Worm (Caenorhabditis elegans) whole organism, young adult: Measurements from ENCODE around the gene srbc-63.

Experiments used
- C06A6.2 ChIP-seq: fragments of 200-800 bp; sonication (Bioruptor generic); conservative IDR thresholded peaks from 2 replicates; pipeline ENCODE4 v1.3.6; 2022; ENCODE audit warnings: missing genetic modification characterization, missing compliant biosample characterization
- F23B12.7 ChIP-seq: sonication (generic microtip); optimal IDR thresholded peaks from 2 replicates; lab custom pipeline; 2017; ENCODE audit warnings: missing genetic modification characterization, mild to moderate bottlenecking, missing compliant biosample characterization, antibody characterized with exemption, moderate library complexity; ENCODE audit not compliant: insufficient read depth
- F33H1.4 ChIP-seq: fragments of 200-800 bp; sonication (Bioruptor generic); IDR thresholded peaks from 2 replicates; pipeline ENCODE4 v1.3.6; 2022; ENCODE audit warnings: missing genetic modification reagents, missing genetic modification characterization, missing compliant biosample characterization
- Y53G8AR.9 ChIP-seq: fragments of 200-800 bp; sonication (Bioruptor generic); conservative IDR thresholded peaks from 2 replicates; pipeline ENCODE4 v1.3.6; 2022; ENCODE audit warnings: missing genetic modification reagents, missing genetic modification characterization, missing compliant biosample characterization
- ama-1 ChIP-seq, 3 experiments: fragments of 150-350 bp in 1 of 3; sonication (generic microtip) in 2 of 3; optimal IDR thresholded peaks; 2 replicates each; lab custom pipeline; 2014 to 2018; ENCODE audit warnings: missing biosample characterization in 2 of 3, missing genetic modification characterization in 2 of 3, missing genetic modification reagents in 2 of 3
- attf-3 ChIP-seq: fragments of 200-800 bp; sonication (Bioruptor generic); conservative IDR thresholded peaks from 2 replicates; pipeline ENCODE4 v1.3.6; 2022; ENCODE audit warnings: missing genetic modification reagents, missing genetic modification characterization, missing compliant biosample characterization
- bed-1 ChIP-seq: fragments of 200-800 bp; sonication (Bioruptor generic); IDR thresholded peaks from 2 replicates; pipeline ENCODE4 v1.3.6; 2022; ENCODE audit warnings: missing genetic modification reagents, missing genetic modification characterization, missing compliant biosample characterization
- cebp-2 ChIP-seq: fragments of 200-800 bp; sonication (Bioruptor generic); IDR thresholded peaks from 2 replicates; pipeline ENCODE4 v1.3.6; 2022; ENCODE audit warnings: missing genetic modification characterization, missing compliant biosample characterization
- ceh-58 ChIP-seq: fragments of 200-800 bp; sonication (Bioruptor generic); IDR thresholded peaks from 2 replicates; pipeline ENCODE4 v1.3.6; 2022; ENCODE audit warnings: missing genetic modification characterization, missing compliant biosample characterization
- ceh-79 ChIP-seq: sonication (generic microtip); optimal IDR thresholded peaks from 2 replicates; lab custom pipeline; 2017; ENCODE audit warnings: mild to moderate bottlenecking, missing genetic modification characterization, missing compliant biosample characterization
- ekl-4 ChIP-seq: fragments of 200-800 bp; sonication (Bioruptor generic); IDR thresholded peaks from 2 replicates; pipeline ENCODE4 v1.3.6; 2022; ENCODE audit warnings: missing genetic modification reagents, missing genetic modification characterization, missing compliant biosample characterization
- hrde-1 ChIP-seq: sonication (generic microtip); optimal IDR thresholded peaks from 2 replicates; lab custom pipeline; 2016; ENCODE audit warnings: missing genetic modification characterization, mild to moderate bottlenecking, missing compliant biosample characterization, moderate library complexity, missing genotype, missing genetic modification reagents, borderline replicate concordance
- lag-1 ChIP-seq: fragments of 200-800 bp; sonication (Bioruptor generic); IDR thresholded peaks from 2 replicates; pipeline ENCODE4 v1.3.6; 2022; ENCODE audit warnings: missing genetic modification reagents, missing genetic modification characterization, missing compliant biosample characterization
- let-526 ChIP-seq: fragments of 200-800 bp; sonication (Bioruptor generic); IDR thresholded peaks from 2 replicates; pipeline ENCODE4 v1.3.6; 2022; ENCODE audit warnings: missing genetic modification reagents, missing genetic modification characterization, missing compliant biosample characterization
- lin-35 ChIP-seq, 3 experiments: fragments of 150-350 bp in 2 of 3; sonication (generic microtip) in 1 of 3; optimal IDR thresholded peaks; 2 replicates each; lab custom pipeline; 2014 to 2018; ENCODE audit warnings: missing biosample characterization in 3 of 3, missing genetic modification characterization in 3 of 3, missing genetic modification reagents in 3 of 3
- lin-54 ChIP-seq: fragments of 200-800 bp; sonication (Bioruptor generic); optimal IDR thresholded peaks from 2 replicates; lab custom pipeline; 2018; ENCODE audit warnings: mild to moderate bottlenecking, missing genetic modification characterization, missing compliant biosample characterization
- madf-6 ChIP-seq: fragments of 200-800 bp; sonication (Bioruptor generic); IDR thresholded peaks from 2 replicates; pipeline ENCODE4 v1.3.6; 2022; ENCODE audit warnings: missing genetic modification reagents, missing genetic modification characterization, missing compliant biosample characterization
- mcd-1 ChIP-seq: fragments of 200-800 bp; sonication (Bioruptor generic); IDR thresholded peaks from 2 replicates; pipeline ENCODE4 v1.3.6; 2022; ENCODE audit warnings: missing genetic modification reagents, missing genetic modification characterization, missing compliant biosample characterization
- mes-4 ChIP-seq: sonication (generic microtip); optimal IDR thresholded peaks from 2 replicates; lab custom pipeline; 2016; ENCODE audit warnings: missing genotype, missing genetic modification characterization, missing compliant biosample characterization
- mxl-1 ChIP-seq: sonication (generic microtip); optimal IDR thresholded peaks from 2 replicates; lab custom pipeline; 2016; ENCODE audit warnings: missing genetic modification characterization, missing compliant biosample characterization
- nhr-179 ChIP-seq: sonication (generic microtip); optimal IDR thresholded peaks from 2 replicates; lab custom pipeline; 2016; ENCODE audit warnings: mild to moderate bottlenecking, missing genetic modification characterization, missing compliant biosample characterization
- nhr-80 ChIP-seq: sonication (generic microtip); optimal IDR thresholded peaks from 2 replicates; lab custom pipeline; 2016; ENCODE audit warnings: missing genetic modification characterization, missing compliant biosample characterization
- nhr-90 ChIP-seq: sonication (generic microtip); optimal IDR thresholded peaks from 2 replicates; lab custom pipeline; 2016; ENCODE audit warnings: missing genotype, mild to moderate bottlenecking, missing genetic modification characterization, missing compliant biosample characterization
- rcor-1 ChIP-seq: fragments of 200-800 bp; sonication (Bioruptor generic); IDR thresholded peaks from 2 replicates; pipeline ENCODE4 v1.3.6; 2022; ENCODE audit warnings: missing genetic modification reagents, missing genetic modification characterization, missing compliant biosample characterization
- rec-8 ChIP-seq, 2 experiments: sonication (generic microtip); optimal IDR thresholded peaks; 2 replicates each; lab custom pipeline; 2016; ENCODE audit warnings: mild to moderate bottlenecking in 2 of 2, missing genetic modification characterization in 2 of 2, missing genetic modification reagents in 2 of 2, missing genotype in 2 of 2, missing biosample characterization in 1 of 2, missing compliant biosample characterization in 1 of 2, moderate library complexity in 1 of 2
- snpc-1.1 ChIP-seq: sonication (generic microtip); optimal IDR thresholded peaks from 2 replicates; lab custom pipeline; 2017; ENCODE audit warnings: missing genetic modification characterization, mild to moderate bottlenecking, missing compliant biosample characterization, antibody characterized with exemption, moderate library complexity, missing genotype, missing genetic modification reagents; ENCODE audit not compliant: insufficient read depth
- tbx-9 ChIP-seq: sonication (generic microtip); optimal IDR thresholded peaks from 2 replicates; lab custom pipeline; 2016; ENCODE audit warnings: borderline replicate concordance, missing genetic modification characterization, inconsistent platforms, missing compliant biosample characterization
- tlf-1 ChIP-seq: fragments of 200-800 bp; sonication (Bioruptor generic); optimal IDR thresholded peaks from 2 replicates; lab custom pipeline; 2018; ENCODE audit warnings: mild to moderate bottlenecking, missing genetic modification characterization, missing compliant biosample characterization
- unc-130 ChIP-seq: sonication (generic microtip); optimal IDR thresholded peaks from 2 replicates; lab custom pipeline; 2016; ENCODE audit warnings: missing genetic modification reagents, missing genetic modification characterization, missing compliant biosample characterization
- zim-3 ChIP-seq: sonication (generic microtip); optimal IDR thresholded peaks from 2 replicates; lab custom pipeline; 2017; ENCODE audit warnings: mild to moderate bottlenecking, missing genetic modification characterization, moderate library complexity, missing compliant biosample characterization
- ztf-22 ChIP-seq: fragments of 200-800 bp; sonication (Bioruptor generic); optimal IDR thresholded peaks from 2 replicates; lab custom pipeline; 2018; ENCODE audit warnings: mild to moderate bottlenecking, missing genetic modification characterization, moderate library complexity, missing compliant biosample characterization
- ztf-26 ChIP-seq: sonication (generic microtip); optimal IDR thresholded peaks from 2 replicates; lab custom pipeline; 2017; ENCODE audit warnings: missing genetic modification characterization, missing compliant biosample characterization
- ztf-28 ChIP-seq: fragments of 200-800 bp; sonication (Bioruptor generic); IDR thresholded peaks from 2 replicates; pipeline ENCODE4 v1.3.6; 2022; ENCODE audit warnings: missing genetic modification reagents, missing genetic modification characterization, missing compliant biosample characterization
- ztf-6 ChIP-seq: fragments of 200-800 bp; sonication (Bioruptor generic); IDR thresholded peaks from 2 replicates; pipeline ENCODE4 v1.3.6; 2022; ENCODE audit warnings: missing genetic modification reagents, missing genetic modification characterization, missing compliant biosample characterization

The srbc-63 gene

DNA sequence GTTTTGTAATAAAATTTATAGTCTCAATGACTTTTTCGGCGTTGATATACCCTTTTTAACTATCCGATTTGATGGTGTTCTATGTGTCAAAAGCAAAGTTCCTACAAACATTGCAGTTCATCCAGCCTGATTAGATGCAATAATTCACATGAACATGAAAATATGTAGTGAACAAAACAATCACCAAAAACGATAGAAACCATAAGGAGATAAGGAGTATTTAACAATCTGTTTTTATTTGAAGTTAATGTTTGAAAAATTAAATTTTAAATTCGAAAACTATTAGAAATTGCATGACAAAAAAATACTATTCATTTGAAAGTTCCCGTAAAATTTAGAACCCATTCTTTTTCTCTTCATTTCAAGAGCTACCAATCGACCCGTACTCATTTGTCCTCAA lies 14.4 kb upstream of the srbc-63 start, which contains the start of gene fbxa-209:
Gene fbxa-209, minus strand, starts transcription at position 101 of the 400 bp plus-strand sequence.
- TF ChIP-seq ekl-4 (GFP tag; lab: Robert Waterston, UW) = no peak
- no peak for TF ChIP-seq F33H1.4 (GFP tag; lab: Robert Waterston, UW)
- no peak for TF ChIP-seq ztf-26 (tag; lab: Kevin White, UChicago)
- TF ChIP-seq F23B12.7 (tag; lab: Kevin White, UChicago) = no peak
- no peak for TF ChIP-seq mxl-1 (tag; lab: Kevin White, UChicago)
- no peak for TF ChIP-seq tbx-9 (tag; lab: Kevin White, UChicago)
- no peak for TF ChIP-seq unc-130 (GFP tag; lab: Kevin White, UChicago)
- no peak for TF ChIP-seq ztf-28 (GFP tag; lab: Robert Waterston, UW)
- no peak for TF ChIP-seq ama-1 (optimal IDR thresholded peaks at IDR 0.05; lab: Kevin White, UChicago)
- no peak for TF ChIP-seq ama-1 (GFP tag; optimal IDR thresholded peaks at IDR 0.05; lab: Kevin White, UChicago)
- TF ChIP-seq ceh-79 (tag; lab: Kevin White, UChicago) = no peak
- no peak for TF ChIP-seq ceh-58
- TF ChIP-seq lin-54 (GFP tag; lab: Kevin White, UChicago) = no peak
- TF ChIP-seq let-526 (GFP tag; lab: Robert Waterston, UW) = no peak
- no peak for TF ChIP-seq C06A6.2 (GFP tag; lab: Robert Waterston, UW)
- no peak for TF ChIP-seq madf-6
- TF ChIP-seq tlf-1 (GFP tag; lab: Kevin White, UChicago) = no peak
- no peak for TF ChIP-seq rec-8 (tag; optimal IDR thresholded peaks at IDR 0.05; lab: Kevin White, UChicago)

DNA sequence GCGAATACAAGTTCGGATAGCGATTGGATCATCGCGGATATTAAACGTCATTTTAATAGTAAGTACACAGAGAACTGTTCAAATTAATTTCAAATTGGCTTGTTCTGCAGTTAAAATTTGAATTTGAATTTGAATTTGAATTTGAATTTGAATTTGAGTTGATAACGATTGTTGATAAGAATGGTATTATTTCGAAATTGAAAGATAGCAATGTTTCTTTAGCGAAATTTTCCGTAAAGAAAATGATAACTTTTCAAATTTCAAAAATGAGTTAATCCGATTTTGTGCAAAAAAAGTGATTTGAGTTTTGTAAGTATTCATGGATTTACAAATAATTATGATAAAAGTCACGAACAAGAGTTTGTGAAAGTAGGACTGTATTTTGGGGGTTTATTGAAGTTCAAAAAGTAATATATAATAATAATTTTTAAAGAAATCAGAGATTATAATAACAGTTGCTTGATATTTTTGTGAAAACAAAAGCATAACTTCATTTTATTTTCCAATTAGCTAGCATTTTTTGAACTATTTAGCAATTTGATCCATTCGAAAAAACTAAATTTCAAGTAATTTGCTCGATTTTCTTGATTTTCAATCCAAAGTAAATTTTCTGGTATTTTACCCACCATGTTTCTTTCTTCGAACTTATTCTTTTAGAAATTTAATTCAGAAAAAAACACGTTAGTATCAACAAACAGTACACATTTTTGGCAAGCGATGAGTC lies 13.0 kb upstream of the srbc-63 start, which contains the start of gene Y36E3A.2:
Gene Y36E3A.2, plus strand, starts transcription at position 674 of the 724 bp plus-strand sequence.
- TF ChIP-seq hrde-1 (tag; lab: Kevin White, UChicago) (no peak), nhr-80 (tag; lab: Kevin White, UChicago) (peak; percentile 9)

DNA sequence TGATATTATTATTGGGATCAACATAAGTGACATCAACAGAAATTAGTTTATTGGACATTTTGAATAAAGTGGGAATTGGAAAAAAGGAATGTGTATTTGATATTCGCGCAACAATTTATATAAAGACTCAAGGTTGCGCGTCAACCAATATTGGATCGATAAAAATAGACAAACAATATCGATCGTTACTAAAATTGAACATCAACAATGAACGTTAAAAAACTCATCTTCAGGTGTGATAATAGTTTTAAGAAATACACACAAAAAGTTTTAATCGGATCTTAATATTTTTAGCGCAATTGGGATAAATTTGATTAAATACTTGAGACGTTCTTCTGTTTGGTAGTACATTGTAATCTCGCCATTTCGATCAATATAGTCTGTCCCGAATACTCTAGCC lies 11.1 kb upstream of the srbc-63 start, which contains the start of gene fbxa-104:
Gene fbxa-104, minus strand, starts transcription at position 83 of the 400 bp plus-strand sequence.
- no peak for TF ChIP-seq rcor-1 (GFP tag; lab: Robert Waterston, UW)
- no peak for TF ChIP-seq snpc-1.1
- TF ChIP-seq attf-3 (GFP tag; lab: Robert Waterston, UW) = no peak
- no peak for TF ChIP-seq mcd-1 (GFP tag; lab: Robert Waterston, UW)
- TF ChIP-seq ztf-6 (GFP tag; lab: Robert Waterston, UW) = no peak
- TF ChIP-seq hrde-1 (tag; lab: Kevin White, UChicago) = no peak
- no peak for TF ChIP-seq bed-1 (GFP tag; lab: Robert Waterston, UW)
- no peak for TF ChIP-seq zim-3 (tag; lab: Kevin White, UChicago)
- TF ChIP-seq lin-35 (GFP tag; optimal IDR thresholded peaks at IDR 0.05; lab: Kevin White, UChicago) = no peak
- TF ChIP-seq, all 124 proteins: peak for 0

DNA sequence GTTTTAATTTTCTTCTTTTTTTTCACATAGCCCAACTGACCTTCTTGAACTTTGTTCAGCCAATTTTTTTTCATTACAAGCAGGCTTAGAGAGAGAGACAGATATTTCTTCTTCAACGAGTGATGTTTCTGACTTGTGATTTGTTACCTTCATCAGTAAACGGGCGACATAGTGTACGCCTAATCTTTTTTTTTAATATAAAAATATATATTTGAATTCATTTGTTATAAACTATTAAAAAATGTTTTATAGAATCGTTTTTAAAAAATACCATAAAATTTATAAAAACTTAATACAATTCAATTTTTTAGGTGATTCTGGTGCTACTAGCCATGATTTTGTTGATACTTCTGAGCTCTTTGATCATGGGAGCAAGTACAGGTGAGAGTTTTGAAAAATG lies 5.3 kb upstream of the srbc-63 start, which contains the start of gene T06E6.10:
Gene T06E6.10, plus strand, starts transcription at position 301 of the 400 bp plus-strand sequence.
- no peak for TF ChIP-seq mes-4 (tag; lab: Kevin White, UChicago)
- TF ChIP-seq Y53G8AR.9 (GFP tag; lab: Robert Waterston, UW) = no peak
- TF ChIP-seq cebp-2 (GFP tag; lab: Robert Waterston, UW) = no peak
- TF ChIP-seq ztf-22 (GFP tag; lab: Kevin White, UChicago) = no peak
- TF ChIP-seq nhr-90 = no peak
- no peak for TF ChIP-seq tlf-1 (GFP tag; lab: Kevin White, UChicago)
- no peak for TF ChIP-seq lag-1
- TF ChIP-seq nhr-179 (tag; lab: Kevin White, UChicago) = no peak
